Fruit fly (Drosophila melanogaster): Measurements from ENCODE around the gene Alp11.

The Alp11 gene

DNA sequence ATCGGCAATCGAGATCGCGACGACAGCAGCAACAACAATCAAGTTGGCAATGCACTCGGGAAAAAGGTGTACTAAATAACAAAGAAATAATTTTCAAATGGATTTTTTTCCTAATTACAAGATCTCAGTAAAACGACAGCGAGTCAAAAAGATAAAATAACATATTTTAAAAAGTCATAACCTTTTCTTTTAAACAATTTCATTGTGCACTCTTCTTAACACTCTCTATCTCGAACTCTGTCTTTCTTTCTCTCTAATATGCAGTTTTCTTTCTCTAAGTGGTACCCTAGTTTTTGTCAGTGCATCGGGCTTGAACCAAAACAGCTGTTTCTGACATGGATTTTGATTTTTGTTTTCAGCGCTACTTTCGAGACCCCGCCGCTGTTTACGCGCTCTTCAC lies 38.5 kb upstream of the Alp11 start (continued):
- TF ChIP-seq CG32264 (GFP tag; optimal IDR thresholded peaks at IDR 0.05) = no peak
- no peak for TF ChIP-seq pan (optimal IDR thresholded peaks at IDR 0.05)
- TF ChIP-seq Hr83 (GFP tag; optimal IDR thresholded peaks at IDR 0.05; ENCODE audit: poor library complexity, severe bottlenecking) = no peak
- peak; percentile 66 for TF ChIP-seq Sp1 (GFP tag; optimal IDR thresholded peaks at IDR 0.05)
- TF ChIP-seq Hnf4 (GFP tag; optimal IDR thresholded peaks at IDR 0.05) = peak; percentile 23
- no peak for TF ChIP-seq CrebA (GFP tag; optimal IDR thresholded peaks at IDR 0.05; ENCODE audit: borderline replicate concordance)
- TF ChIP-seq OdsH (GFP tag; optimal IDR thresholded peaks at IDR 0.05) = peak; percentile 28
- no peak for TF ChIP-seq brk (GFP tag; optimal IDR thresholded peaks at IDR 0.05)
- no peak for TF ChIP-seq jim (GFP tag; optimal IDR thresholded peaks at IDR 0.05)
- peak; percentile 53 for TF ChIP-seq ey (GFP tag; optimal IDR thresholded peaks at IDR 0.05)
- peak; percentile 73 for TF ChIP-seq HLH106 (tag; optimal IDR thresholded peaks at IDR 0.05)
- no peak for TF ChIP-seq lola (GFP tag; optimal IDR thresholded peaks at IDR 0.05)

DNA sequence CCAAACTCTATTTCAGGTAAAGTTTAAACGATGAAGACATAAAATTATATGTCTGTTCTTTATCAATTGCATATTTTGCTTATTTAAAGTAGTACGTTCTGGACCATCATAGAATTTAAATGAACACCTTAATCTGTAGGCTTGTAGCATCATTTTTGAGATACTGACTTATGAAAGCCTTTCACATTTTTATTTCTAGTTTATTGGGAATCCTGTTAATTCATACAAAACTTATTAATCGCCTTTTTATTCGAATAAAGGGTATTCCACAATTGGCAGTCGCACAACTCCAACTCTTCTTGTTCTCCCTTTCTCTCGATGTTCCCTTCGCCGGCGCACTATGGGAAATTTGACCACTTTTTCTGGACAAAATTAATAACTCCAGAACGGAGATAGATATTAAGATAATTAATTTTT lies 35.1 kb upstream of the Alp11 start:
- TF ChIP-seq Rel (GFP tag; optimal IDR thresholded peaks at IDR 0.05) (no peak), Rel (tag; optimal IDR thresholded peaks at IDR 0.05) (no peak), sage (GFP tag; optimal IDR thresholded peaks at IDR 0.05) (no peak), dsf (GFP tag; optimal IDR thresholded peaks at IDR 0.05; ENCODE audit: borderline replicate concordance) (no peak), N (GFP tag; optimal IDR thresholded peaks at IDR 0.05) (no peak), jim (GFP tag; optimal IDR thresholded peaks at IDR 0.05) (no peak), sv (GFP tag; optimal IDR thresholded peaks at IDR 0.05) (no peak), pan (optimal IDR thresholded peaks at IDR 0.05) (no peak), psq (GFP tag; optimal IDR thresholded peaks at IDR 0.05) (peak; percentile 59), GATAd (GFP tag; optimal IDR thresholded peaks at IDR 0.05) (no peak), fru (GFP tag; optimal IDR thresholded peaks at IDR 0.05) (peak; percentile 62), Abd-B (GFP tag; optimal IDR thresholded peaks at IDR 0.05) (no peak), CG32264 (GFP tag; optimal IDR thresholded peaks at IDR 0.05) (no peak), CrebA (GFP tag; optimal IDR thresholded peaks at IDR 0.05; ENCODE audit: borderline replicate concordance) (no peak), usp (GFP tag; optimal IDR thresholded peaks at IDR 0.05) (no peak), Hr83 (GFP tag; optimal IDR thresholded peaks at IDR 0.05; ENCODE audit: poor library complexity, severe bottlenecking) (no peak), Jra (GFP tag; optimal IDR thresholded peaks at IDR 0.05) (no peak), Dfd (GFP tag; optimal IDR thresholded peaks at IDR 0.05) (no peak), Hr78 (GFP tag; optimal IDR thresholded peaks at IDR 0.05) (no peak), br (GFP tag; optimal IDR thresholded peaks at IDR 0.05) (peak; percentile 18), dmrt93B (GFP tag; optimal IDR thresholded peaks at IDR 0.05) (peak; percentile 21), Dif (GFP tag; optimal IDR thresholded peaks at IDR 0.05; ENCODE audit: partially characterized antibody) (no peak), foxo (GFP tag; optimal IDR thresholded peaks at IDR 0.05) (peak in 1 of 2 experiments; percentile 62), CG9705 (GFP tag; optimal IDR thresholded peaks at IDR 0.05) (no peak), Hnf4 (GFP tag; optimal IDR thresholded peaks at IDR 0.05) (no peak), ey (GFP tag; optimal IDR thresholded peaks at IDR 0.05) (peak; percentile 40), brk (GFP tag; optimal IDR thresholded peaks at IDR 0.05) (no peak), dl (GFP tag; optimal IDR thresholded peaks at IDR 0.05; ENCODE audit: insufficient read depth in 1 of 2, partially characterized antibody in 2 of 2) (no peak), woc (GFP tag; optimal IDR thresholded peaks at IDR 0.05) (peak; percentile 86), rgr (GFP tag; optimal IDR thresholded peaks at IDR 0.05) (peak; percentile 28), tai (GFP tag; optimal IDR thresholded peaks at IDR 0.05) (no peak), lola (GFP tag; optimal IDR thresholded peaks at IDR 0.05) (no peak), Myc (optimal IDR thresholded peaks at IDR 0.05) (no peak), Vsx2 (GFP tag; optimal IDR thresholded peaks at IDR 0.05; ENCODE audit: partially characterized antibody) (no peak), Mio (GFP tag; optimal IDR thresholded peaks at IDR 0.05) (no peak), HLH106 (tag; optimal IDR thresholded peaks at IDR 0.05) (peak; percentile 40), h (GFP tag; optimal IDR thresholded peaks at IDR 0.05) (peak; percentile 45), OdsH (GFP tag; optimal IDR thresholded peaks at IDR 0.05) (peak; percentile 54), Sp1 (GFP tag; optimal IDR thresholded peaks at IDR 0.05) (peak; percentile 30)

DNA sequence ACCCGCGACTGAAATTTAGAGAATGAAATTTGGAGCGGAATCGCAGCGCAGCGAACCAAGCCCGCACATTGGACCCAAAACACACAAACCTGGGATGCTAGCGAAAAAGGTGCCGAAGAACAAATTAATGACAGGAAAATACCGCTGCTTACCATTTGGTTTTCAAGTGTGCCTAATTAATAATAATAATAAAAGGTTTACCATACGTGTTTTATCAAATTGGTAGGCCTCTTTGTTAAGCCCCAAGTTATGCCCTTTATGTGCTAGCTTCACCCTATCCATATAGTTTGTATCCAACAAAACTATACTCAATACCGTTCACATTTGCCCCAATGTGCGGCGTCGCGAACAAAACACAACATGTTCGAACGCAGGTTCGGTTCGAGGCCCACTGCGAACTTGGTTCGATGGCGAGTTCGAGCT lies 33.3 kb upstream of the Alp11 start, which contains the start of gene Ac13E:
Gene Ac13E (minus strand): TSS at position 23 of the 423 bp plus-strand sequence.
- peak; percentile 39 for TF ChIP-seq dsf (GFP tag; optimal IDR thresholded peaks at IDR 0.05; ENCODE audit: borderline replicate concordance)
- peak; percentile 88 for TF ChIP-seq dmrt93B (GFP tag; optimal IDR thresholded peaks at IDR 0.05)
- TF ChIP-seq fru (GFP tag; optimal IDR thresholded peaks at IDR 0.05) = peak; percentile 93
- TF ChIP-seq sv (GFP tag; optimal IDR thresholded peaks at IDR 0.05) = peak; percentile 94
- TF ChIP-seq sage (GFP tag; optimal IDR thresholded peaks at IDR 0.05) = peak; percentile 84
- no peak for TF ChIP-seq Hr78 (GFP tag; optimal IDR thresholded peaks at IDR 0.05)
- TF ChIP-seq foxo (GFP tag; optimal IDR thresholded peaks at IDR 0.05) = peak; percentile 34 to 92
- peak; percentile 36 for TF ChIP-seq CrebA (GFP tag; optimal IDR thresholded peaks at IDR 0.05; ENCODE audit: borderline replicate concordance)
- no peak for TF ChIP-seq Hr83 (GFP tag; optimal IDR thresholded peaks at IDR 0.05; ENCODE audit: poor library complexity, severe bottlenecking)
- peak; percentile 79 for TF ChIP-seq tai (GFP tag; optimal IDR thresholded peaks at IDR 0.05)
- TF ChIP-seq GATAd (GFP tag; optimal IDR thresholded peaks at IDR 0.05) = no peak
- peak; percentile 90 for TF ChIP-seq rgr (GFP tag; optimal IDR thresholded peaks at IDR 0.05)
- peak; percentile 91 for TF ChIP-seq HLH106 (tag; optimal IDR thresholded peaks at IDR 0.05)
- TF ChIP-seq Abd-B (GFP tag; optimal IDR thresholded peaks at IDR 0.05) = no peak
- peak; percentile 91 for TF ChIP-seq CG9705 (GFP tag; optimal IDR thresholded peaks at IDR 0.05)
- TF ChIP-seq Hnf4 (GFP tag; optimal IDR thresholded peaks at IDR 0.05) = peak; percentile 81
- TF ChIP-seq Jra (GFP tag; optimal IDR thresholded peaks at IDR 0.05) = peak; percentile 54
- TF ChIP-seq ey (GFP tag; optimal IDR thresholded peaks at IDR 0.05) = peak; percentile 87
- TF ChIP-seq brk (GFP tag; optimal IDR thresholded peaks at IDR 0.05) = peak; percentile 72
- TF ChIP-seq Rel (GFP tag; optimal IDR thresholded peaks at IDR 0.05) = peak; percentile 64
- TF ChIP-seq Rel (tag; optimal IDR thresholded peaks at IDR 0.05) = peak; percentile 48
- TF ChIP-seq Sp1 (GFP tag; optimal IDR thresholded peaks at IDR 0.05) = peak; percentile 90
- TF ChIP-seq lola (GFP tag; optimal IDR thresholded peaks at IDR 0.05) = no peak
- TF ChIP-seq woc (GFP tag; optimal IDR thresholded peaks at IDR 0.05) = peak; percentile 92
- no peak for TF ChIP-seq Dif (GFP tag; optimal IDR thresholded peaks at IDR 0.05; ENCODE audit: partially characterized antibody)
- peak; percentile 51 for TF ChIP-seq CG32264 (GFP tag; optimal IDR thresholded peaks at IDR 0.05)
- no peak for TF ChIP-seq pan (optimal IDR thresholded peaks at IDR 0.05)
- peak; percentile 81 for TF ChIP-seq psq (GFP tag; optimal IDR thresholded peaks at IDR 0.05)
- TF ChIP-seq Vsx2 (GFP tag; optimal IDR thresholded peaks at IDR 0.05; ENCODE audit: partially characterized antibody) = no peak
- TF ChIP-seq br (GFP tag; optimal IDR thresholded peaks at IDR 0.05) = peak; percentile 92
- peak; percentile 91 for TF ChIP-seq h (GFP tag; optimal IDR thresholded peaks at IDR 0.05)
- TF ChIP-seq Myc (optimal IDR thresholded peaks at IDR 0.05) = no peak
- TF ChIP-seq OdsH (GFP tag; optimal IDR thresholded peaks at IDR 0.05) = peak; percentile 88

All from whole organism, wandering third instar larva.